Fruit fly (Drosophila melanogaster): ENCODE data around the gene Ctl2.

dm6 chr3R:29074001-29074609, 49.1 kb upstream of the Ctl2 start:
- TF ChIP-seq grau (tag; optimal IDR thresholded peaks at IDR 0.05): no peak
- no peak for TF ChIP-seq CG3407 (GFP tag; optimal IDR thresholded peaks at IDR 0.05)
